Worm (Caenorhabditis elegans) whole organism, L1 larva: ENCODE data around the gene T11G6.4.

ENCODE experiments used
- C16A3.4 ChIP-seq: fragments of 150-350 bp; optimal IDR thresholded peaks from 2 replicates; lab custom pipeline; 2014; ENCODE audit warnings: missing biosample characterization, missing genetic modification characterization
- C34B4.2 ChIP-seq: sonication (generic microtip); optimal IDR thresholded peaks from 2 replicates; lab custom pipeline; 2017; ENCODE audit warnings: mild to moderate bottlenecking, missing genetic modification characterization, missing compliant biosample characterization
- F16B12.6 ChIP-seq: fragments of 150-350 bp; optimal IDR thresholded peaks from 2 replicates; lab custom pipeline; 2014; ENCODE audit warnings: missing biosample characterization, missing genetic modification characterization
- alr-1 ChIP-seq: fragments of 200-800 bp; sonication (Bioruptor generic); optimal IDR thresholded peaks from 2 replicates; lab custom pipeline; 2018; ENCODE audit warnings: borderline replicate concordance, mild to moderate bottlenecking, missing genetic modification characterization, missing compliant biosample characterization
- blmp-1 ChIP-seq: fragments of 150-350 bp; optimal IDR thresholded peaks from 2 replicates; lab custom pipeline; 2014; ENCODE audit warnings: missing biosample characterization, missing genetic modification characterization
- ceh-63 ChIP-seq: fragments of 200-800 bp; sonication (Bioruptor generic); optimal IDR thresholded peaks from 2 replicates; lab custom pipeline; 2018; ENCODE audit warnings: mild to moderate bottlenecking, missing genetic modification characterization, missing compliant biosample characterization
- ceh-8 ChIP-seq: fragments of 200-800 bp; sonication (Bioruptor generic); optimal IDR thresholded peaks from 2 replicates; lab custom pipeline; 2018; ENCODE audit warnings: mild to moderate bottlenecking, missing genetic modification characterization, moderate library complexity, missing compliant biosample characterization
- ces-1 ChIP-seq: fragments of 150-350 bp; optimal IDR thresholded peaks from 2 replicates; lab custom pipeline; 2014; ENCODE audit warnings: missing biosample characterization, missing genetic modification reagents, missing genetic modification characterization
- dpl-1 ChIP-seq, 3 experiments: fragments of 150-350 bp in 2 of 3; sonication (generic microtip) in 1 of 3; optimal IDR thresholded peaks; 2 replicates each; lab custom pipeline; 2014 to 2017; ENCODE audit warnings: missing biosample characterization in 3 of 3, missing genetic modification characterization in 3 of 3, missing genetic modification reagents in 3 of 3
- dsc-1 ChIP-seq: sonication (generic microtip); optimal IDR thresholded peaks from 2 replicates; lab custom pipeline; 2016; ENCODE audit warnings: mild to moderate bottlenecking, missing genetic modification characterization, missing compliant biosample characterization
- efl-1 ChIP-seq, 4 experiments: fragments of 150-350 bp; optimal IDR thresholded peaks in 3 of 4; peaks in 1 of 4; 1 replicate in 1 of 4; 2 replicates in 3 of 4; lab custom pipeline; 2014; ENCODE audit warnings: missing biosample characterization in 2 of 4, missing genetic modification characterization in 2 of 4, missing genetic modification reagents in 2 of 4
- elt-3 ChIP-seq, 6 experiments: fragments of 150-350 bp in 1 of 6; sonication (generic microtip); optimal IDR thresholded peaks; 2 replicates each; lab custom pipeline; 2017 to 2018; ENCODE audit warnings: missing biosample characterization in 6 of 6, missing genetic modification characterization in 6 of 6, inconsistent platforms in 1 of 6
- ets-5 ChIP-seq: fragments of 200-800 bp; sonication (Bioruptor generic); IDR thresholded peaks from 2 replicates; pipeline ENCODE4 v1.3.6; 2022; ENCODE audit warnings: missing genetic modification characterization, missing compliant biosample characterization
- fkh-10 ChIP-seq: sonication (generic microtip); optimal IDR thresholded peaks from 2 replicates; lab custom pipeline; 2017; ENCODE audit warnings: missing biosample characterization, missing genetic modification reagents, missing genetic modification characterization
- fkh-8 ChIP-seq: sonication (generic microtip); optimal IDR thresholded peaks from 2 replicates; lab custom pipeline; 2016; ENCODE audit warnings: mild to moderate bottlenecking, missing genetic modification characterization, missing compliant biosample characterization
- hlh-4 ChIP-seq: sonication (generic microtip); optimal IDR thresholded peaks from 2 replicates; lab custom pipeline; 2016; ENCODE audit warnings: mild to moderate bottlenecking, missing genetic modification characterization, missing compliant biosample characterization
- isw-1 ChIP-seq: fragments of 200-800 bp; sonication (Bioruptor generic); IDR thresholded peaks from 2 replicates; pipeline ENCODE4 v1.3.6; 2022; ENCODE audit warnings: missing genetic modification characterization, missing compliant biosample characterization
- jun-1 ChIP-seq: fragments of 150-350 bp; optimal IDR thresholded peaks from 2 replicates; lab custom pipeline; 2014; ENCODE audit warnings: missing biosample characterization, missing genetic modification reagents, missing genetic modification characterization
- lin-13 ChIP-seq: fragments of 150-350 bp; optimal IDR thresholded peaks from 2 replicates; lab custom pipeline; 2014; ENCODE audit warnings: missing biosample characterization, missing genetic modification reagents, missing genetic modification characterization
- lin-14 ChIP-seq: fragments of 200-800 bp; sonication (Bioruptor generic); optimal IDR thresholded peaks from 2 replicates; lab custom pipeline; 2018; ENCODE audit warnings: mild to moderate bottlenecking, missing genetic modification characterization, moderate library complexity, missing compliant biosample characterization
- lin-35 ChIP-seq, 2 experiments: fragments of 150-350 bp; optimal IDR thresholded peaks; 2 replicates each; lab custom pipeline; 2014; ENCODE audit warnings: missing biosample characterization in 2 of 2, missing genetic modification characterization in 2 of 2, missing genetic modification reagents in 2 of 2
- lin-39 ChIP-seq: fragments of 150-350 bp; optimal IDR thresholded peaks from 2 replicates; lab custom pipeline; 2014; ENCODE audit warnings: missing biosample characterization, missing genetic modification reagents, missing genetic modification characterization
- lsy-2 ChIP-seq, 2 experiments: fragments of 150-350 bp; optimal IDR thresholded peaks; 2 replicates each; lab custom pipeline; 2014; ENCODE audit warnings: missing biosample characterization in 2 of 2, missing genetic modification characterization in 2 of 2
- mdl-1 ChIP-seq, 2 experiments: fragments of 150-350 bp; optimal IDR thresholded peaks; 2 replicates each; lab custom pipeline; 2014 to 2017; ENCODE audit warnings: missing biosample characterization in 2 of 2, missing genetic modification characterization in 2 of 2, inconsistent platforms in 1 of 2
- mep-1 ChIP-seq: fragments of 150-350 bp; optimal IDR thresholded peaks from 2 replicates; lab custom pipeline; 2014; ENCODE audit warnings: missing biosample characterization, missing genetic modification characterization
- nhr-19 ChIP-seq: fragments of 200-800 bp; sonication (Bioruptor generic); conservative IDR thresholded peaks from 2 replicates; pipeline ENCODE4 v1.3.6; 2022; ENCODE audit warnings: missing genetic modification characterization, missing compliant biosample characterization
- nhr-71 ChIP-seq: sonication (generic microtip); optimal IDR thresholded peaks from 2 replicates; lab custom pipeline; 2016; ENCODE audit warnings: mild to moderate bottlenecking, missing genetic modification characterization, moderate library complexity, missing compliant biosample characterization
- nhr-77 ChIP-seq: fragments of 150-350 bp; optimal IDR thresholded peaks from 2 replicates; lab custom pipeline; 2014; ENCODE audit warnings: missing biosample characterization, missing genetic modification characterization
- nhr-84 ChIP-seq: sonication (generic microtip); optimal IDR thresholded peaks from 2 replicates; lab custom pipeline; 2017; ENCODE audit warnings: missing biosample characterization, missing genetic modification characterization
- nhr-90 ChIP-seq: sonication (generic microtip); optimal IDR thresholded peaks from 2 replicates; lab custom pipeline; 2016; ENCODE audit warnings: mild to moderate bottlenecking, missing genetic modification characterization, missing compliant biosample characterization; ENCODE audit not compliant: poor library complexity
- pag-3 ChIP-seq: sonication (generic microtip); optimal IDR thresholded peaks from 2 replicates; lab custom pipeline; 2017; ENCODE audit warnings: missing genetic modification characterization, mild to moderate bottlenecking, missing compliant biosample characterization, antibody characterized with exemption, borderline replicate concordance; ENCODE audit not compliant: insufficient read depth
- pax-3 ChIP-seq: fragments of 200-800 bp; sonication (Bioruptor generic); optimal IDR thresholded peaks from 2 replicates; lab custom pipeline; 2018; ENCODE audit warnings: mild to moderate bottlenecking, missing genetic modification characterization, moderate library complexity, missing compliant biosample characterization
- skn-1 ChIP-seq: fragments of 150-350 bp; optimal IDR thresholded peaks from 2 replicates; lab custom pipeline; 2014; ENCODE audit warnings: missing biosample characterization, missing genetic modification characterization
- snu-23 ChIP-seq: sonication (generic microtip); optimal IDR thresholded peaks from 2 replicates; lab custom pipeline; 2016; ENCODE audit warnings: missing genetic modification characterization, missing compliant biosample characterization
- sptf-1 ChIP-seq: fragments of 150-350 bp; optimal IDR thresholded peaks from 2 replicates; lab custom pipeline; 2014; ENCODE audit warnings: missing biosample characterization, missing genetic modification characterization
- sup-37 ChIP-seq: fragments of 200-800 bp; sonication (Bioruptor generic); optimal IDR thresholded peaks from 2 replicates; lab custom pipeline; 2018; ENCODE audit warnings: mild to moderate bottlenecking, missing genetic modification characterization, missing compliant biosample characterization
- tbx-2 ChIP-seq: sonication (generic microtip); optimal IDR thresholded peaks from 2 replicates; lab custom pipeline; 2016; ENCODE audit warnings: missing genetic modification characterization, missing compliant biosample characterization
- tlp-1 ChIP-seq: fragments of 150-350 bp; optimal IDR thresholded peaks from 2 replicates; lab custom pipeline; 2014; ENCODE audit warnings: missing biosample characterization, missing genetic modification characterization
- unc-130 ChIP-seq: fragments of 150-350 bp; optimal IDR thresholded peaks from 2 replicates; lab custom pipeline; 2017; ENCODE audit warnings: missing biosample characterization, missing genetic modification characterization, inconsistent platforms
- unc-62 ChIP-seq: fragments of 150-350 bp; optimal IDR thresholded peaks from 2 replicates; lab custom pipeline; 2014; ENCODE audit warnings: missing biosample characterization, missing genetic modification reagents, missing genetic modification characterization
- unc-86 ChIP-seq: sonication (generic microtip); optimal IDR thresholded peaks from 2 replicates; lab custom pipeline; 2016; ENCODE audit warnings: missing genetic modification characterization, missing compliant biosample characterization
- unc-98 ChIP-seq: fragments of 200-800 bp; sonication (Bioruptor generic); IDR thresholded peaks from 2 replicates; pipeline ENCODE4 v1.3.6; 2022; ENCODE audit warnings: missing genetic modification characterization, missing compliant biosample characterization
- vab-15 ChIP-seq: sonication (generic microtip); optimal IDR thresholded peaks from 2 replicates; lab custom pipeline; 2017; ENCODE audit warnings: missing genotype, mild to moderate bottlenecking, missing genetic modification characterization, missing compliant biosample characterization
- zip-4 ChIP-seq: fragments of 200-800 bp; sonication (Bioruptor generic); optimal IDR thresholded peaks from 2 replicates; lab custom pipeline; 2018; ENCODE audit warnings: mild to moderate bottlenecking, missing genetic modification characterization, moderate library complexity, missing compliant biosample characterization

The T11G6.4 gene

ce11 chrIV:10858300-10859016 lies 6.7 kb upstream of the T11G6.4 start, which contains the start of the genes T11G6.2 and hars-1:
T11G6.2 (minus strand) TSS chrIV:10858496.
hars-1 (plus strand) TSS chrIV:10858957.
- TF ChIP-seq pag-3 (no peak), skn-1 (tag; lab: Kevin White, UChicago) (peak; percentile 55), lin-35 (GFP tag; optimal IDR thresholded peaks at IDR 0.05; lab: Kevin White, UChicago) (peak; percentile 24 to 58), ceh-8 (GFP tag; lab: Kevin White, UChicago) (no peak), mdl-1 (tag; optimal IDR thresholded peaks at IDR 0.05; lab: Kevin White, UChicago) (peak in 1 of 2 experiments; percentile 61), sup-37 (GFP tag; lab: Kevin White, UChicago) (no peak), vab-15 (tag; lab: Kevin White, UChicago) (no peak), C16A3.4 (tag; lab: Kevin White, UChicago) (peak; percentile 37), sptf-1 (no peak), snu-23 (GFP tag; lab: Kevin White, UChicago) (peak; percentile 29), mep-1 (tag; lab: Kevin White, UChicago) (peak; percentile 2), dpl-1 (GFP tag; optimal IDR thresholded peaks at IDR 0.05; lab: Kevin White, UChicago) (peak; percentile 8 to 32 (median 13)), elt-3 (tag; optimal IDR thresholded peaks at IDR 0.05; lab: Kevin White, UChicago) (peak in 1 of 6 experiments; percentile 41), blmp-1 (tag; lab: Kevin White, UChicago) (peak; percentile 43), efl-1 (optimal IDR thresholded peaks at IDR 0.05; lab: Kevin White, UChicago) (peak in 1 of 2 experiments; percentile 34), efl-1 (GFP tag; optimal IDR thresholded peaks at IDR 0.05 in 1 of 2; lab: Kevin White, UChicago) (peak in 1 of 2 experiments; percentile 22), unc-62 (GFP tag; lab: Kevin White, UChicago) (no peak), lin-14 (GFP tag; lab: Kevin White, UChicago) (peak; percentile 56), lsy-2 (tag; optimal IDR thresholded peaks at IDR 0.05; lab: Kevin White, UChicago) (peak in 1 of 2 experiments; percentile 52)
- TF ChIP-seq, all 84 proteins: peak for 12

- no peak for TF ChIP-seq unc-86 (tag; lab: Kevin White, UChicago)
- no peak for TF ChIP-seq alr-1 (tag; lab: Kevin White, UChicago)
- no peak for TF ChIP-seq fkh-8 (tag; lab: Kevin White, UChicago)
- no peak for TF ChIP-seq C34B4.2 (tag; lab: Kevin White, UChicago)
- TF ChIP-seq ces-1 (GFP tag; lab: Kevin White, UChicago): no peak
- TF ChIP-seq nhr-90 (tag; lab: Kevin White, UChicago): no peak
- TF ChIP-seq blmp-1 (tag; lab: Kevin White, UChicago): no peak
- no peak for TF ChIP-seq nhr-19 (GFP tag; lab: Robert Waterston, UW)
- no peak for TF ChIP-seq F16B12.6
- no peak for TF ChIP-seq lin-13
- TF ChIP-seq nhr-84 (tag; lab: Kevin White, UChicago): no peak
- TF ChIP-seq elt-3 (tag; optimal IDR thresholded peaks at IDR 0.05; lab: Kevin White, UChicago): no peak
- no peak for TF ChIP-seq lin-39
- TF ChIP-seq jun-1 (tag; lab: Kevin White, UChicago): no peak
- TF ChIP-seq tlp-1: no peak
- TF ChIP-seq vab-15 (tag; lab: Kevin White, UChicago): no peak
- no peak for TF ChIP-seq ets-5 (GFP tag; lab: Robert Waterston, UW)
Measured at ce11 chrIV:10855946-10856345, 4.2 kb upstream of the T11G6.4 start.

- TF ChIP-seq blmp-1 (tag; lab: Kevin White, UChicago): peak; percentile 34
- peak; percentile 41 for TF ChIP-seq lin-14 (GFP tag; lab: Kevin White, UChicago)
- no peak for TF ChIP-seq skn-1 (tag; lab: Kevin White, UChicago)
- TF ChIP-seq ceh-63: no peak
- no peak for TF ChIP-seq jun-1 (tag; lab: Kevin White, UChicago)
- peak; percentile 4 for TF ChIP-seq nhr-71 (tag; lab: Kevin White, UChicago)
- no peak for TF ChIP-seq F16B12.6
- TF ChIP-seq unc-62 (GFP tag; lab: Kevin White, UChicago): no peak
- no peak for TF ChIP-seq unc-130
- no peak for TF ChIP-seq nhr-90 (tag; lab: Kevin White, UChicago)
- TF ChIP-seq tbx-2: peak; percentile 17
- no peak for TF ChIP-seq unc-98
- peak; percentile 19 for TF ChIP-seq snu-23 (GFP tag; lab: Kevin White, UChicago)
- no peak for TF ChIP-seq isw-1
- TF ChIP-seq dsc-1 (tag; lab: Kevin White, UChicago): no peak
- TF ChIP-seq tlp-1: no peak
- TF ChIP-seq fkh-10 (GFP tag; lab: Kevin White, UChicago): no peak
- TF ChIP-seq pax-3 (tag; lab: Kevin White, UChicago): no peak
- TF ChIP-seq nhr-77 (tag; lab: Kevin White, UChicago): no peak
- no peak for TF ChIP-seq lin-35 (GFP tag; optimal IDR thresholded peaks at IDR 0.05; lab: Kevin White, UChicago)
- TF ChIP-seq vab-15 (tag; lab: Kevin White, UChicago): no peak
- no peak for TF ChIP-seq hlh-4 (tag; lab: Kevin White, UChicago)
- no peak for TF ChIP-seq zip-4
- no peak for TF ChIP-seq lin-39
Measured at ce11 chrIV:10855049-10855448, 3.3 kb upstream of the T11G6.4 start, which contains the start of gene T11G6.3. T11G6.3 (minus strand) TSS chrIV:10855237.
